Worm (Caenorhabditis elegans) whole organism, L4 larva: Measurements from ENCODE around the gene tag-153.

ENCODE experiments used
- F10B5.3 ChIP-seq: sonication (generic microtip); optimal IDR thresholded peaks from 2 replicates; lab custom pipeline; 2016; ENCODE audit warnings: mild to moderate bottlenecking, missing genetic modification characterization, missing compliant biosample characterization
- F26F4.8 ChIP-seq: fragments of 200-800 bp; sonication (Bioruptor generic); conservative IDR thresholded peaks from 2 replicates; pipeline ENCODE4 v1.3.6; 2022; ENCODE audit warnings: missing genetic modification characterization, missing compliant biosample characterization
- F37D6.2 ChIP-seq: sonication (generic microtip); optimal IDR thresholded peaks from 2 replicates; lab custom pipeline; 2016; ENCODE audit warnings: mild to moderate bottlenecking, missing genetic modification characterization, missing compliant biosample characterization
- F49E8.2 ChIP-seq: sonication (generic microtip); optimal IDR thresholded peaks from 2 replicates; lab custom pipeline; 2016; ENCODE audit warnings: missing compliant biosample characterization, mild to moderate bottlenecking, missing genetic modification characterization, borderline replicate concordance
- T26A8.4 ChIP-seq: fragments of 200-800 bp; sonication (Bioruptor generic); IDR thresholded peaks from 2 replicates; pipeline ENCODE4 v1.3.6; 2022; ENCODE audit warnings: missing genetic modification characterization, missing compliant biosample characterization
- Y48G9A.11 ChIP-seq: fragments of 200-800 bp; sonication (Bioruptor generic); IDR thresholded peaks from 2 replicates; pipeline ENCODE4 v1.3.6; 2022; ENCODE audit warnings: missing genetic modification reagents, missing genetic modification characterization, missing compliant biosample characterization
- Y5F2A.4 ChIP-seq: fragments of 200-800 bp; sonication (Bioruptor generic); optimal IDR thresholded peaks from 2 replicates; lab custom pipeline; 2018; ENCODE audit warnings: mild to moderate bottlenecking, missing genetic modification characterization, missing compliant biosample characterization
- Y75B8A.6 ChIP-seq: fragments of 200-800 bp; sonication (Bioruptor generic); IDR thresholded peaks from 2 replicates; pipeline ENCODE4 v1.3.6; 2022; ENCODE audit warnings: missing genetic modification reagents, missing genetic modification characterization, missing compliant biosample characterization
- aha-1 ChIP-seq: fragments of 150-350 bp; peaks from one replicate; lab custom pipeline; 2014; ENCODE audit warnings: missing biosample characterization, missing genetic modification characterization
- aly-2 ChIP-seq: sonication (generic microtip); optimal IDR thresholded peaks from 2 replicates; lab custom pipeline; 2018; ENCODE audit warnings: missing biosample characterization, missing genetic modification characterization
- ama-1 ChIP-seq: fragments of 150-350 bp; optimal IDR thresholded peaks from 2 replicates; lab custom pipeline; 2014; ENCODE audit warnings: inconsistent platforms, mixed read lengths
- ceh-20 ChIP-seq: fragments of 200-800 bp; sonication (Bioruptor generic); IDR thresholded peaks from 2 replicates; pipeline ENCODE4 v1.3.6; 2022; ENCODE audit warnings: missing genetic modification reagents, missing genetic modification characterization, missing compliant biosample characterization
- ceh-28 ChIP-seq: fragments of 150-350 bp; optimal IDR thresholded peaks from 2 replicates; lab custom pipeline; 2014; ENCODE audit warnings: missing biosample characterization, missing genetic modification reagents, missing genetic modification characterization
- daf-16 ChIP-seq, 3 experiments: sonication (generic microtip); optimal IDR thresholded peaks; 2 replicates each; lab custom pipeline; 2016 to 2017; ENCODE audit warnings: missing genetic modification characterization in 3 of 3, missing genetic modification reagents in 3 of 3, mild to moderate bottlenecking in 2 of 3, missing compliant biosample characterization in 2 of 3, missing biosample characterization in 1 of 3, moderate library complexity in 1 of 3
- daf-19 ChIP-seq: fragments of 200-800 bp; sonication (Bioruptor generic); conservative IDR thresholded peaks from 2 replicates; pipeline ENCODE4 v1.3.6; 2022; ENCODE audit warnings: missing genetic modification characterization, missing compliant biosample characterization
- dmd-9 ChIP-seq: fragments of 200-800 bp; sonication (Bioruptor generic); IDR thresholded peaks from 2 replicates; pipeline ENCODE4 v1.3.6; 2022; ENCODE audit warnings: missing genetic modification reagents, missing genetic modification characterization, missing compliant biosample characterization
- duxl-1 ChIP-seq: sonication (generic microtip); optimal IDR thresholded peaks from 2 replicates; lab custom pipeline; 2016; ENCODE audit warnings: mild to moderate bottlenecking, missing genetic modification characterization, moderate library complexity, missing compliant biosample characterization; ENCODE audit not compliant: poor library complexity
- fkh-10 ChIP-seq: fragments of 150-350 bp; optimal IDR thresholded peaks from 2 replicates; lab custom pipeline; 2014; ENCODE audit warnings: missing biosample characterization, missing genetic modification reagents, missing genetic modification characterization
- hif-1 ChIP-seq, 2 experiments: sonication (generic microtip); optimal IDR thresholded peaks; 2 replicates each; lab custom pipeline; 2016 to 2017; ENCODE audit warnings: missing compliant biosample characterization in 2 of 2, missing genetic modification characterization in 2 of 2, missing genetic modification reagents in 2 of 2, missing genotype in 2 of 2, mild to moderate bottlenecking in 1 of 2
- hlh-30 ChIP-seq: sonication (generic microtip); optimal IDR thresholded peaks from 2 replicates; lab custom pipeline; 2017; ENCODE audit warnings: antibody characterized with exemption, mild to moderate bottlenecking, missing genetic modification characterization, missing compliant biosample characterization; ENCODE audit not compliant: insufficient read depth
- hmg-1.1 ChIP-seq: fragments of 200-800 bp; sonication (Bioruptor generic); IDR thresholded peaks from 2 replicates; pipeline ENCODE4 v1.3.6; 2022; ENCODE audit warnings: missing genetic modification reagents, missing genetic modification characterization, missing compliant biosample characterization
- lin-1 ChIP-seq: fragments of 200-800 bp; sonication (Bioruptor generic); IDR thresholded peaks from 2 replicates; pipeline ENCODE4 v1.3.6; 2022; ENCODE audit warnings: missing genetic modification reagents, missing genetic modification characterization, missing compliant biosample characterization
- lin-13 ChIP-seq: fragments of 150-350 bp; optimal IDR thresholded peaks from 2 replicates; lab custom pipeline; 2014; ENCODE audit warnings: missing biosample characterization, missing genetic modification reagents, missing genetic modification characterization
- lin-39 ChIP-seq: fragments of 150-350 bp; optimal IDR thresholded peaks from 2 replicates; lab custom pipeline; 2014; ENCODE audit warnings: missing biosample characterization, missing genetic modification reagents, missing genetic modification characterization
- madf-5 ChIP-seq, 2 experiments: fragments of 200-800 bp; sonication (Bioruptor generic); IDR thresholded peaks; 2 replicates each; pipeline ENCODE4 v1.3.6; 2022; ENCODE audit warnings: missing compliant biosample characterization in 2 of 2, missing genetic modification characterization in 2 of 2
- madf-9 ChIP-seq: fragments of 200-800 bp; sonication (Bioruptor generic); conservative IDR thresholded peaks from 2 replicates; pipeline ENCODE4 v1.3.6; 2022; ENCODE audit warnings: missing genetic modification reagents, missing genetic modification characterization, missing compliant biosample characterization
- mdl-1 ChIP-seq, 2 experiments: fragments of 150-350 bp in 1 of 2; sonication (generic microtip) in 1 of 2; optimal IDR thresholded peaks; 2 replicates each; lab custom pipeline; 2014 to 2017; ENCODE audit warnings: missing biosample characterization in 2 of 2, missing genetic modification characterization in 2 of 2
- mep-1 ChIP-seq: fragments of 150-350 bp; sonication (generic microtip); optimal IDR thresholded peaks from 3 replicates; lab custom pipeline; 2014; ENCODE audit warnings: missing biosample characterization, missing genetic modification characterization
- mes-2 ChIP-seq: sonication (generic microtip); optimal IDR thresholded peaks from 2 replicates; lab custom pipeline; 2016; ENCODE audit warnings: missing genotype, mild to moderate bottlenecking, missing genetic modification characterization, missing compliant biosample characterization; ENCODE audit not compliant: poor library complexity, severe bottlenecking
- mxl-2 ChIP-seq: fragments of 200-800 bp; sonication (Bioruptor generic); conservative IDR thresholded peaks from 2 replicates; pipeline ENCODE4 v1.3.6; 2022; ENCODE audit warnings: missing genetic modification reagents, missing genetic modification characterization, missing compliant biosample characterization
- mxl-3 ChIP-seq: fragments of 200-800 bp; sonication (Bioruptor generic); optimal IDR thresholded peaks from 2 replicates; lab custom pipeline; 2018; ENCODE audit warnings: mild to moderate bottlenecking, missing genetic modification characterization, missing compliant biosample characterization
- nhr-111 ChIP-seq: fragments of 200-800 bp; sonication (Bioruptor generic); optimal IDR thresholded peaks from 2 replicates; lab custom pipeline; 2018; ENCODE audit warnings: mild to moderate bottlenecking, missing genetic modification characterization, missing compliant biosample characterization
- nhr-48 ChIP-seq: sonication (generic microtip); optimal IDR thresholded peaks from 2 replicates; lab custom pipeline; 2016; ENCODE audit warnings: mild to moderate bottlenecking, missing genetic modification characterization, missing compliant biosample characterization
- nhr-6 ChIP-seq: fragments of 150-350 bp; optimal IDR thresholded peaks from 2 replicates; lab custom pipeline; 2014; ENCODE audit warnings: missing biosample characterization, missing genetic modification characterization
- nhr-76 ChIP-seq: fragments of 150-350 bp; optimal IDR thresholded peaks from 2 replicates; lab custom pipeline; 2014; ENCODE audit warnings: missing biosample characterization, missing genetic modification characterization
- pha-4 ChIP-seq, 2 experiments: fragments of 150-350 bp in 1 of 2; fragments of 200-800 bp in 1 of 2; sonication (Bioruptor generic) in 1 of 2; IDR thresholded peaks in 1 of 2; optimal IDR thresholded peaks in 1 of 2; 2 replicates each; pipeline versions ENCODE4 v1.3.6 to Lab custom; 2014 to 2022; ENCODE audit warnings: missing genetic modification characterization in 2 of 2, missing genetic modification reagents in 2 of 2, missing biosample characterization in 1 of 2, missing compliant biosample characterization in 1 of 2
- php-3 ChIP-seq: fragments of 200-800 bp; sonication (Bioruptor generic); IDR thresholded peaks from 2 replicates; pipeline ENCODE4 v1.3.6; 2022; ENCODE audit warnings: missing genetic modification reagents, missing genetic modification characterization, missing compliant biosample characterization
- saeg-2 ChIP-seq: fragments of 200-800 bp; sonication (Bioruptor generic); IDR thresholded peaks from 2 replicates; pipeline ENCODE4 v1.3.6; 2022; ENCODE audit warnings: missing genetic modification reagents, missing genetic modification characterization, missing compliant biosample characterization
- skn-1 ChIP-seq: fragments of 150-350 bp; optimal IDR thresholded peaks from 2 replicates; lab custom pipeline; 2014; ENCODE audit warnings: missing biosample characterization, missing genetic modification characterization
- snpc-4 ChIP-seq: fragments of 150-350 bp; optimal IDR thresholded peaks from 2 replicates; lab custom pipeline; 2014; ENCODE audit warnings: missing biosample characterization, missing genetic modification characterization
- spr-3 ChIP-seq: fragments of 200-800 bp; sonication (Bioruptor generic); optimal IDR thresholded peaks from 2 replicates; lab custom pipeline; 2018; ENCODE audit warnings: mild to moderate bottlenecking, missing genetic modification characterization, missing compliant biosample characterization
- tag-97 ChIP-seq: fragments of 200-800 bp; sonication (Bioruptor generic); IDR thresholded peaks from 2 replicates; pipeline ENCODE4 v1.3.6; 2022; ENCODE audit warnings: missing genetic modification characterization, missing compliant biosample characterization
- tra-1 ChIP-seq: fragments of 200-800 bp; sonication (Bioruptor generic); IDR thresholded peaks from 2 replicates; pipeline ENCODE4 v1.3.6; 2022; ENCODE audit warnings: missing genetic modification reagents, missing genetic modification characterization, missing compliant biosample characterization
- unc-39 ChIP-seq: sonication (generic microtip); optimal IDR thresholded peaks from 2 replicates; lab custom pipeline; 2017; ENCODE audit warnings: missing biosample characterization, missing genetic modification characterization
- vab-7 ChIP-seq: fragments of 200-800 bp; sonication (Bioruptor generic); IDR thresholded peaks from 2 replicates; pipeline ENCODE4 v1.3.6; 2022; ENCODE audit warnings: missing genetic modification reagents, missing genetic modification characterization, missing compliant biosample characterization
- zip-11 ChIP-seq: fragments of 200-800 bp; sonication (Bioruptor generic); IDR thresholded peaks from 2 replicates; pipeline ENCODE4 v1.3.6; 2022; ENCODE audit warnings: missing genetic modification characterization, missing compliant biosample characterization
- ztf-11 ChIP-seq: fragments of 150-350 bp; optimal IDR thresholded peaks from 2 replicates; lab custom pipeline; 2014; ENCODE audit warnings: missing biosample characterization, missing genetic modification characterization

Gene tag-153

ce11 chrV:9343629-9344624 is 21.0 kb downstream of the tag-153 start, which contains the start of gene tos-1:
Gene tos-1 (minus strand): TSS chrV:9344203.
- peak; percentile 77; the same call in 1 of the 2 replicates for TF ChIP-seq mxl-2
- TF ChIP-seq skn-1: no peak
- TF ChIP-seq Y48G9A.11 (GFP tag; lab: Robert Waterston, UW): peak; percentile 93
- peak; percentile 98 for TF ChIP-seq fkh-10 (GFP tag; lab: Kevin White, UChicago)
- TF ChIP-seq Y75B8A.6 (GFP tag; lab: Robert Waterston, UW): peak; percentile 84
- peak; percentile 48 to 90; a peak in 1 of 4 replicates for TF ChIP-seq madf-5 (GFP tag; IDR thresholded peaks at IDR 0.05; lab: Robert Waterston, UW)
- peak; percentile 95 for TF ChIP-seq mxl-3 (GFP tag; lab: Kevin White, UChicago)
- no peak for TF ChIP-seq F26F4.8 (GFP tag; lab: Robert Waterston, UW)
- peak; percentile 100 for TF ChIP-seq ceh-20 (GFP tag; lab: Robert Waterston, UW)
- TF ChIP-seq unc-39 (tag; lab: Kevin White, UChicago): peak; percentile 63
- TF ChIP-seq tra-1 (GFP tag; lab: Robert Waterston, UW): peak; percentile 98
- TF ChIP-seq daf-16 (GFP tag; optimal IDR thresholded peaks at IDR 0.05; lab: Kevin White, UChicago): peak; percentile 68 to 95
- TF ChIP-seq daf-16 (tag; optimal IDR thresholded peaks at IDR 0.05; lab: Kevin White, UChicago): peak; percentile 74
- TF ChIP-seq duxl-1: peak; percentile 68
- TF ChIP-seq ceh-28 (tag; lab: Kevin White, UChicago): peak; percentile 84
- peak; percentile 100 for TF ChIP-seq ama-1 (lab: Kevin White, UChicago)
- peak; percentile 74 for TF ChIP-seq lin-1 (GFP tag; lab: Robert Waterston, UW)
- TF ChIP-seq F49E8.2: peak; percentile 64
- TF ChIP-seq vab-7: peak; percentile 90
- peak; percentile 85 for TF ChIP-seq spr-3 (GFP tag; lab: Kevin White, UChicago)
- TF ChIP-seq F37D6.2: peak; percentile 95
- no peak for TF ChIP-seq ztf-11 (tag; lab: Kevin White, UChicago)
- no peak for TF ChIP-seq zip-11 (GFP tag; lab: Robert Waterston, UW)
- TF ChIP-seq php-3 (GFP tag; lab: Robert Waterston, UW): peak; percentile 94
- TF ChIP-seq daf-19 (GFP tag; lab: Robert Waterston, UW): peak; percentile 87
- TF ChIP-seq hlh-30: peak; percentile 100
- TF ChIP-seq T26A8.4 (GFP tag; lab: Robert Waterston, UW): peak; percentile 96
- TF ChIP-seq madf-9 (GFP tag; lab: Robert Waterston, UW): peak; percentile 98
- TF ChIP-seq lin-39 (tag; lab: Kevin White, UChicago): peak; percentile 46
- TF ChIP-seq lin-13 (GFP tag; lab: Kevin White, UChicago): peak; percentile 91
- TF ChIP-seq nhr-111 (GFP tag; lab: Kevin White, UChicago): no peak
- peak; percentile 98 for TF ChIP-seq hmg-1.1 (GFP tag; lab: Robert Waterston, UW)
- TF ChIP-seq F10B5.3: peak; percentile 53
- peak; percentile 99 for TF ChIP-seq mdl-1 (tag; optimal IDR thresholded peaks at IDR 0.05; lab: Kevin White, UChicago)
- TF ChIP-seq nhr-76 (tag; lab: Kevin White, UChicago): peak; percentile 65
- TF ChIP-seq pha-4 (GFP tag; IDR thresholded peaks at IDR 0.05; lab: Robert Waterston, UW): peak; percentile 94
- TF ChIP-seq pha-4 (tag; optimal IDR thresholded peaks at IDR 0.05; lab: Kevin White, UChicago): no peak
- peak; percentile 100 for TF ChIP-seq aha-1 (tag; lab: Kevin White, UChicago)
- TF ChIP-seq Y5F2A.4 (GFP tag; lab: Kevin White, UChicago): peak; percentile 45
- peak; percentile 33 for TF ChIP-seq snpc-4 (tag; lab: Kevin White, UChicago)
- TF ChIP-seq tag-97 (GFP tag; lab: Robert Waterston, UW): no peak
- TF ChIP-seq saeg-2 (GFP tag; lab: Robert Waterston, UW): peak; percentile 95
- peak; percentile 97 for TF ChIP-seq nhr-48
- TF ChIP-seq nhr-6 (tag; lab: Kevin White, UChicago): peak; percentile 95
- peak; percentile 78 for TF ChIP-seq mes-2 (tag; lab: Kevin White, UChicago)
- peak; percentile 49 for TF ChIP-seq aly-2
- peak; percentile 60; the same call in 1 of the 2 replicates for TF ChIP-seq dmd-9
- TF ChIP-seq mep-1 (tag; lab: Kevin White, UChicago): peak; percentile 98
- TF ChIP-seq hif-1 (tag; optimal IDR thresholded peaks at IDR 0.05; lab: Kevin White, UChicago): peak; percentile 92 to 96
